Fruit fly (Drosophila melanogaster) whole organism, embryonic: ENCODE measurements around the gene Dph3.

Source experiments
- Aef1 ChIP-seq: fragments of 200-800 bp; sonication (Bioruptor generic); IDR thresholded peaks from 3 replicates; pipeline ENCODE4 v1.3.6; 2022; ENCODE audit warnings: missing biosample characterization, missing genetic modification characterization
- Atf-2 ChIP-seq: fragments of 200-800 bp; sonication (Bioruptor generic); optimal IDR thresholded peaks from 2 replicates; lab custom pipeline; 2016; ENCODE audit warnings: missing biosample characterization, missing genetic modification characterization
- CG10321 ChIP-seq: fragments of 200-800 bp; sonication (Bioruptor generic); IDR thresholded peaks from 2 replicates; pipeline ENCODE4 v1.3.6; 2022; ENCODE audit warnings: missing biosample characterization, missing genetic modification characterization
- CG10565 ChIP-seq: fragments of 200-800 bp; sonication (Bioruptor generic); optimal IDR thresholded peaks from 3 replicates; lab custom pipeline; 2016; ENCODE audit warnings: missing biosample characterization, mild to moderate bottlenecking, missing genetic modification characterization
- CG10654 ChIP-seq: fragments of 200-800 bp; sonication (Bioruptor generic); optimal IDR thresholded peaks from 2 replicates; lab custom pipeline; 2016; ENCODE audit warnings: missing biosample characterization, missing genetic modification characterization
- CG11085 ChIP-seq: fragments of 200-800 bp; sonication (Bioruptor generic); IDR thresholded peaks from 2 replicates; pipeline ENCODE4 v1.3.6; 2022; ENCODE audit warnings: missing biosample characterization, missing genetic modification characterization
- CG12769 ChIP-seq: fragments of 200-800 bp; sonication (Bioruptor generic); optimal IDR thresholded peaks from 2 replicates; lab custom pipeline; 2019; ENCODE audit warnings: missing biosample characterization, mild to moderate bottlenecking, missing genetic modification characterization, moderate library complexity
- CG13287 ChIP-seq: fragments of 200-800 bp; sonication (Bioruptor generic); IDR thresholded peaks from 2 replicates; pipeline ENCODE4 v1.3.6; 2022; ENCODE audit warnings: missing biosample characterization, missing genetic modification characterization; ENCODE audit not compliant: partially characterized antibody
- CG14014 ChIP-seq: fragments of 200-800 bp; sonication (Bioruptor generic); IDR thresholded peaks from 2 replicates; pipeline ENCODE4 v1.3.6; 2022; ENCODE audit warnings: missing biosample characterization, missing genetic modification characterization
- CG1529 ChIP-seq: fragments of 200-800 bp; sonication (Bioruptor generic); optimal IDR thresholded peaks from 3 replicates; lab custom pipeline; 2018; ENCODE audit warnings: missing biosample characterization, missing genetic modification characterization
- CG17385 ChIP-seq: fragments of 200-800 bp; sonication (Bioruptor generic); optimal IDR thresholded peaks from 3 replicates; lab custom pipeline; 2018; ENCODE audit warnings: missing biosample characterization, mild to moderate bottlenecking, missing genetic modification characterization
- CG18476 ChIP-seq: fragments of 200-800 bp; sonication (Bioruptor generic); optimal IDR thresholded peaks from 2 replicates; lab custom pipeline; 2016; ENCODE audit warnings: missing biosample characterization, mild to moderate bottlenecking, missing genetic modification characterization
- CG18619 ChIP-seq: fragments of 200-800 bp; sonication (Bioruptor generic); optimal IDR thresholded peaks from 3 replicates; lab custom pipeline; 2017; ENCODE audit warnings: missing biosample characterization, mild to moderate bottlenecking, missing genetic modification characterization
- CG30020 ChIP-seq: fragments of 200-800 bp; optimal IDR thresholded peaks from 2 replicates; lab custom pipeline; 2019; ENCODE audit warnings: missing biosample characterization, mild to moderate bottlenecking, missing genetic modification characterization, moderate library complexity
- CG30431 ChIP-seq: fragments of 200-800 bp; sonication (Bioruptor generic); optimal IDR thresholded peaks from 2 replicates; lab custom pipeline; 2017; ENCODE audit warnings: missing biosample characterization, missing genetic modification characterization
- CG31441 ChIP-seq: fragments of 200-800 bp; sonication (Bioruptor generic); IDR thresholded peaks from 2 replicates; pipeline ENCODE4 v1.3.6; 2022; ENCODE audit warnings: missing biosample characterization, missing genetic modification characterization
- CG4707 ChIP-seq: fragments of 200-800 bp; sonication (Bioruptor generic); optimal IDR thresholded peaks from 2 replicates; lab custom pipeline; 2018; ENCODE audit warnings: missing biosample characterization, mild to moderate bottlenecking, missing genetic modification characterization, moderate library complexity
- CG4854 ChIP-seq: fragments of 200-800 bp; sonication (Bioruptor generic); optimal IDR thresholded peaks from 2 replicates; lab custom pipeline; 2016; ENCODE audit warnings: missing biosample characterization, missing genetic modification characterization, inconsistent platforms
- CG6272 ChIP-seq: fragments of 200-800 bp; sonication (Bioruptor generic); IDR thresholded peaks from 2 replicates; pipeline ENCODE4 v1.3.6; 2022; ENCODE audit warnings: missing biosample characterization, missing genetic modification characterization
- CG8089 ChIP-seq: fragments of 200-800 bp; sonication (Bioruptor generic); optimal IDR thresholded peaks from 3 replicates; lab custom pipeline; 2016; ENCODE audit warnings: missing biosample characterization, missing genetic modification characterization
- CG8924 ChIP-seq: fragments of 200-800 bp; optimal IDR thresholded peaks from 3 replicates; lab custom pipeline; 2019; ENCODE audit warnings: missing biosample characterization, mild to moderate bottlenecking, missing genetic modification characterization, moderate library complexity
- Dek ChIP-seq: fragments of 200-800 bp; sonication (Bioruptor generic); optimal IDR thresholded peaks from 3 replicates; lab custom pipeline; 2019; ENCODE audit warnings: missing biosample characterization, mild to moderate bottlenecking, missing genetic modification characterization, moderate library complexity
- Dp ChIP-seq: fragments of 200-800 bp; sonication (Bioruptor generic); optimal IDR thresholded peaks from 2 replicates; lab custom pipeline; 2018; ENCODE audit warnings: missing biosample characterization, mild to moderate bottlenecking, missing genetic modification characterization, moderate library complexity
- Drgx ChIP-seq: fragments of 200-800 bp; sonication (Bioruptor generic); IDR thresholded peaks from 2 replicates; pipeline ENCODE4 v1.3.6; 2022; ENCODE audit warnings: missing biosample characterization, missing genetic modification characterization
- E2f1 ChIP-seq: fragments of 200-800 bp; sonication (Bioruptor generic); IDR thresholded peaks from 2 replicates; pipeline ENCODE4 v1.3.6; 2022; ENCODE audit warnings: missing biosample characterization, missing genetic modification characterization
- Hmr ChIP-seq: fragments of 200-800 bp; sonication (Bioruptor generic); optimal IDR thresholded peaks from 3 replicates; lab custom pipeline; 2017; ENCODE audit warnings: mild to moderate bottlenecking, missing biosample characterization, missing genetic modification reagents, missing genetic modification characterization
- Hr51 ChIP-seq, 2 experiments: fragments of 200-800 bp; sonication (Bioruptor generic); optimal IDR thresholded peaks; 2 replicates in 1 of 2; 3 replicates in 1 of 2; lab custom pipeline; 2016 to 2018; ENCODE audit warnings: missing biosample characterization in 2 of 2, missing genetic modification characterization in 2 of 2, mild to moderate bottlenecking in 1 of 2, moderate library complexity in 1 of 2
- Ravus ChIP-seq: fragments of 200-800 bp; sonication (Bioruptor generic); IDR thresholded peaks from 2 replicates; pipeline ENCODE4 v1.3.6; 2022; ENCODE audit warnings: missing biosample characterization, missing genetic modification characterization
- Sin3A ChIP-seq: fragments of >200 bp; optimal IDR thresholded peaks from 2 replicates; lab custom pipeline; 2018
- Trl ChIP-seq, 3 experiments: fragments of >200 bp in 2 of 3; fragments of 200-800 bp in 1 of 3; sonication (Bioruptor generic) in 1 of 3; optimal IDR thresholded peaks; 2 replicates in 1 of 3; 3 replicates in 2 of 3; lab custom pipeline; 2016 to 2017; ENCODE audit warnings: missing biosample characterization in 1 of 3, missing genetic modification characterization in 1 of 3
- ab ChIP-seq: fragments of 200-800 bp; sonication (Bioruptor generic); optimal IDR thresholded peaks from 2 replicates; lab custom pipeline; 2016; ENCODE audit warnings: missing biosample characterization, missing genetic modification characterization
- abd-A ChIP-seq: fragments of 200-800 bp; sonication (Bioruptor generic); optimal IDR thresholded peaks from 3 replicates; lab custom pipeline; 2019; ENCODE audit warnings: missing biosample characterization, mild to moderate bottlenecking, missing genetic modification characterization, moderate library complexity
- amos ChIP-seq: fragments of 200-800 bp; sonication (Bioruptor generic); IDR thresholded peaks from 2 replicates; pipeline ENCODE4 v1.3.6; 2022; ENCODE audit warnings: missing biosample characterization, missing genetic modification characterization; ENCODE audit not compliant: partially characterized antibody
- ara ChIP-seq: fragments of 200-800 bp; sonication (Bioruptor generic); IDR thresholded peaks from 2 replicates; pipeline ENCODE4 v1.3.6; 2022; ENCODE audit warnings: missing biosample characterization, missing genetic modification characterization
- gce ChIP-seq: fragments of 200-800 bp; sonication (Bioruptor generic); IDR thresholded peaks from 3 replicates; pipeline ENCODE4 v1.3.6; 2022; ENCODE audit warnings: missing biosample characterization, missing genetic modification characterization
- hbn ChIP-seq: fragments of 200-800 bp; sonication (Bioruptor generic); IDR thresholded peaks from 2 replicates; pipeline ENCODE4 v1.3.6; 2022; ENCODE audit warnings: missing biosample characterization, missing genetic modification characterization; ENCODE audit not compliant: partially characterized antibody
- inv ChIP-seq: fragments of 200-800 bp; sonication (Bioruptor generic); IDR thresholded peaks from 2 replicates; pipeline ENCODE4 v1.3.6; 2022; ENCODE audit warnings: missing biosample characterization, missing genetic modification characterization; ENCODE audit not compliant: partially characterized antibody
- jing ChIP-seq: fragments of 200-800 bp; sonication (Bioruptor generic); optimal IDR thresholded peaks from 2 replicates; lab custom pipeline; 2018; ENCODE audit warnings: missing biosample characterization, mild to moderate bottlenecking, missing genetic modification characterization
- mam ChIP-seq: fragments of 200-800 bp; sonication (Bioruptor generic); optimal IDR thresholded peaks from 3 replicates; lab custom pipeline; 2016; ENCODE audit warnings: missing biosample characterization, missing genetic modification characterization
- p53 ChIP-seq: fragments of 200-800 bp; sonication (Bioruptor generic); optimal IDR thresholded peaks from 2 replicates; lab custom pipeline; 2016; ENCODE audit warnings: missing biosample characterization, missing genetic modification characterization
- phol ChIP-seq: fragments of 200-800 bp; sonication (Bioruptor generic); optimal IDR thresholded peaks from 3 replicates; lab custom pipeline; 2018; ENCODE audit warnings: missing biosample characterization, mild to moderate bottlenecking, missing genetic modification characterization, moderate library complexity
- ranshi ChIP-seq: fragments of 200-800 bp; sonication (Bioruptor generic); IDR thresholded peaks from 2 replicates; pipeline ENCODE4 v1.3.6; 2022; ENCODE audit warnings: missing biosample characterization, missing genetic modification characterization
- run ChIP-seq: fragments of 200-800 bp; sonication (Bioruptor generic); optimal IDR thresholded peaks from 3 replicates; lab custom pipeline; 2018; ENCODE audit warnings: missing biosample characterization, mild to moderate bottlenecking, missing genetic modification characterization
- scrt ChIP-seq: fragments of 200-800 bp; sonication (Bioruptor generic); optimal IDR thresholded peaks from 2 replicates; lab custom pipeline; 2018; ENCODE audit warnings: missing biosample characterization, mild to moderate bottlenecking, missing genetic modification characterization, moderate library complexity
- shn ChIP-seq: fragments of 200-800 bp; sonication (Bioruptor generic); optimal IDR thresholded peaks from 3 replicates; lab custom pipeline; 2016; ENCODE audit warnings: missing biosample characterization, missing genetic modification characterization
- sim ChIP-seq: fragments of 200-800 bp; sonication (Bioruptor generic); IDR thresholded peaks from 2 replicates; pipeline ENCODE4 v1.3.6; 2022; ENCODE audit warnings: missing biosample characterization, missing genetic modification characterization
- slbo ChIP-seq: fragments of 200-800 bp; sonication (Bioruptor generic); IDR thresholded peaks from 2 replicates; pipeline ENCODE4 v1.3.6; 2022; ENCODE audit warnings: missing biosample characterization, missing genetic modification characterization
- sr ChIP-seq: fragments of 200-800 bp; sonication (Bioruptor generic); IDR thresholded peaks from 3 replicates; pipeline ENCODE4 v1.3.6; 2022; ENCODE audit warnings: missing biosample characterization, missing genetic modification characterization

Dph3 gene

dm6 chr3R:11221437-11222230, 10.1 kb upstream of the Dph3 start, which contains the start of the genes CG6693 and RpL3 (continued):
- TF ChIP-seq CG30431, result no peak
- no peak for TF ChIP-seq jing
- peak; percentile 58 for TF ChIP-seq amos (GFP tag; lab: Robert Waterston, UW)
- peak; percentile 47; the same call in 1 of the 2 replicates for TF ChIP-seq CG6272 (GFP tag; lab: Robert Waterston, UW)
- TF ChIP-seq mam (GFP tag; lab: Kevin White, UChicago), result peak; percentile 54
- TF ChIP-seq CG17385, result peak; percentile 88
- TF ChIP-seq CG12769 (tag; lab: Kevin White, UChicago), result peak; percentile 82
- TF ChIP-seq slbo, result peak; percentile 59
- peak; percentile 57 for TF ChIP-seq CG10654 (GFP tag; lab: Kevin White, UChicago)
- TF ChIP-seq Drgx (GFP tag; lab: Robert Waterston, UW), result peak; percentile 47; the same call in 1 of the 2 replicates
- no peak for TF ChIP-seq sim (GFP tag; lab: Robert Waterston, UW)
- TF ChIP-seq Ravus (GFP tag; lab: Robert Waterston, UW), result no peak
- no peak for TF ChIP-seq abd-A (tag; lab: Kevin White, UChicago)
- peak; percentile 72; the same call in 1 of the 2 replicates for TF ChIP-seq CG14014 (GFP tag; lab: Robert Waterston, UW)
- peak; percentile 90 for TF ChIP-seq CG4707
- peak; percentile 24; the same call in 1 of the 2 replicates for TF ChIP-seq inv
- TF ChIP-seq p53, result peak; percentile 45
- TF ChIP-seq Hmr (GFP tag; lab: Kevin White, UChicago), result peak; percentile 94
- peak; percentile 84 for TF ChIP-seq scrt (GFP tag; lab: Kevin White, UChicago)
- TF ChIP-seq Atf-2 (GFP tag; lab: Kevin White, UChicago), result peak; percentile 25
- TF ChIP-seq Dp (GFP tag; lab: Kevin White, UChicago), result peak; percentile 79
- peak; percentile 54; the same call in 1 of the 2 replicates for TF ChIP-seq CG10321 (GFP tag; lab: Robert Waterston, UW)
- TF ChIP-seq CG4854, result peak; percentile 76
- peak; percentile 70 for TF ChIP-seq Dek (tag; lab: Kevin White, UChicago)
- peak in 1 of 2 experiments; percentile 12 for TF ChIP-seq Trl (optimal IDR thresholded peaks at IDR 0.05; lab: Kevin White, UChicago)
- peak; percentile 84 for TF ChIP-seq Trl (GFP tag; optimal IDR thresholded peaks at IDR 0.05; lab: Kevin White, UChicago)
- TF ChIP-seq CG8924 (tag; lab: Kevin White, UChicago), result peak; percentile 86
- peak; percentile 65 for TF ChIP-seq CG8089 (GFP tag; lab: Kevin White, UChicago)
- peak; percentile 67; the same call in 2 of the 3 replicates for TF ChIP-seq sr (GFP tag; lab: Robert Waterston, UW)
- TF ChIP-seq Hr51 (GFP tag; optimal IDR thresholded peaks at IDR 0.05; lab: Kevin White, UChicago), result peak; percentile 68 to 70
- peak; percentile 27 for TF ChIP-seq CG30020 (tag; lab: Kevin White, UChicago)
- TF ChIP-seq ara (GFP tag; lab: Robert Waterston, UW), result peak; percentile 28; the same call in 1 of the 2 replicates
- peak; percentile 55; the same call in 1 of the 2 replicates for TF ChIP-seq CG13287 (GFP tag; lab: Robert Waterston, UW)
- TF ChIP-seq run (tag; lab: Kevin White, UChicago), result peak; percentile 57
- peak; percentile 99 for TF ChIP-seq Sin3A (lab: Kevin White, UChicago)
- TF ChIP-seq ab (GFP tag; lab: Kevin White, UChicago), result peak; percentile 38
- TF ChIP-seq E2f1 (GFP tag; lab: Robert Waterston, UW), result peak; percentile 47; the same call in 1 of the 2 replicates
- no peak; the same call in 2 of the 3 replicates for TF ChIP-seq Aef1 (GFP tag; lab: Robert Waterston, UW)
- TF ChIP-seq CG11085 (GFP tag; lab: Robert Waterston, UW), result peak; percentile 75
- peak; percentile 54 for TF ChIP-seq CG1529 (GFP tag; lab: Kevin White, UChicago)
- peak; percentile 52 for TF ChIP-seq shn (GFP tag; lab: Kevin White, UChicago)
- TF ChIP-seq CG18476 (GFP tag; lab: Kevin White, UChicago), result peak; percentile 22
- no peak for TF ChIP-seq CG10565 (GFP tag; lab: Kevin White, UChicago)
- peak; percentile 49; the same call in 1 of the 2 replicates for TF ChIP-seq ranshi
- peak; percentile 90 for TF ChIP-seq phol
- no peak for TF ChIP-seq hbn
- peak; percentile 84 for TF ChIP-seq gce
- TF ChIP-seq CG31441 (GFP tag; lab: Robert Waterston, UW), result peak; percentile 74
- peak; percentile 80 for TF ChIP-seq CG18619
